Fruit fly (Drosophila melanogaster): ENCODE data around the gene Lgr3.

- TF ChIP-seq Myc (optimal IDR thresholded peaks at IDR 0.05) = no peak
- no peak for TF ChIP-seq psq (optimal IDR thresholded peaks at IDR 0.05)
- no peak for TF ChIP-seq h (optimal IDR thresholded peaks at IDR 0.05)
Observed at dm6 chr3R:25638961-25639360, 26.6 kb upstream of the Lgr3 start.
